Fruit fly (Drosophila melanogaster): ENCODE data around the gene glec.

Gene glec

dm6 chr3R:21862137-21862850 lies 6.2 kb upstream of the glec start (continued):
- TF ChIP-seq CG31365 (tag; optimal IDR thresholded peaks at IDR 0.05) (peak; percentile 34), Dll (GFP tag; IDR thresholded peaks at IDR 0.05; ENCODE audit: partially characterized antibody) (no peak), Max (GFP tag; optimal IDR thresholded peaks at IDR 0.05) (peak; percentile 39), Xrp1 (GFP tag; IDR thresholded peaks at IDR 0.05) (peak; percentile 91), CG2199 (GFP tag; IDR thresholded peaks at IDR 0.05) (peak; percentile 47; the same call in 2 of the 3 replicates), CG7745 (tag; optimal IDR thresholded peaks at IDR 0.05) (no peak), CG1603 (tag; optimal IDR thresholded peaks at IDR 0.05) (peak; percentile 96), CG15269 (tag; optimal IDR thresholded peaks at IDR 0.05) (peak; percentile 74), p53 (GFP tag; optimal IDR thresholded peaks at IDR 0.05) (no peak), ase (GFP tag; IDR thresholded peaks at IDR 0.05) (peak; percentile 50; the same call in 1 of the 3 replicates), MBD-R2 (GFP tag; IDR thresholded peaks at IDR 0.05) (no peak), CG11696 (GFP tag; IDR thresholded peaks at IDR 0.05) (0 out of 2 replicates have a peak, but pooled peaks have one; percentile 19), Oli (tag; optimal IDR thresholded peaks at IDR 0.05) (peak; percentile 88), h (optimal IDR thresholded peaks at IDR 0.05) (no peak), CG3838 (GFP tag; optimal IDR thresholded peaks at IDR 0.05) (no peak), ssp (GFP tag; IDR thresholded peaks at IDR 0.05) (peak; percentile 51; the same call in 1 of the 2 replicates), gsb (GFP tag; IDR thresholded peaks at IDR 0.05) (no peak), CG12236 (GFP tag; optimal IDR thresholded peaks at IDR 0.05) (peak; percentile 5), ro (GFP tag; IDR thresholded peaks at IDR 0.05) (no peak), CG9727 (GFP tag; optimal IDR thresholded peaks at IDR 0.05) (peak; percentile 64), CoRest (tag; optimal IDR thresholded peaks at IDR 0.05) (peak; percentile 88), dmrt11E (tag; optimal IDR thresholded peaks at IDR 0.05) (peak; percentile 90), CG10366 (GFP tag; IDR thresholded peaks at IDR 0.05) (peak; percentile 76), sens-2 (GFP tag; IDR thresholded peaks at IDR 0.05) (peak; percentile 80), lmd (GFP tag; IDR thresholded peaks at IDR 0.05) (peak; percentile 72), otp (GFP tag; IDR thresholded peaks at IDR 0.05) (peak; percentile 75; the same call in 2 of the 3 replicates), CrebB (tag; optimal IDR thresholded peaks at IDR 0.05) (peak; percentile 62), CG9817 (tag; optimal IDR thresholded peaks at IDR 0.05) (peak; percentile 55), Meics (GFP tag; optimal IDR thresholded peaks at IDR 0.05) (peak; percentile 4), Atf6 (GFP tag; IDR thresholded peaks at IDR 0.05) (peak; percentile 26; the same call in 1 of the 2 replicates), mld (GFP tag; IDR thresholded peaks at IDR 0.05; ENCODE audit: partially characterized antibody) (no peak), lov (optimal IDR thresholded peaks at IDR 0.05) (no peak), lov (GFP tag; IDR thresholded peaks at IDR 0.05) (0 out of 3 replicates have a peak, but pooled peaks have one; percentile 6), Camta (GFP tag; optimal IDR thresholded peaks at IDR 0.05) (peak; percentile 59), CG8359 (GFP tag; optimal IDR thresholded peaks at IDR 0.05; ENCODE audit: borderline replicate concordance) (peak; percentile 51), ab (GFP tag; optimal IDR thresholded peaks at IDR 0.05) (no peak), Hr51 (GFP tag; optimal IDR thresholded peaks at IDR 0.05) (peak in 1 of 2 experiments; percentile 86), chn (GFP tag; optimal IDR thresholded peaks at IDR 0.05) (peak; percentile 68), CG17385 (GFP tag; optimal IDR thresholded peaks at IDR 0.05) (peak; percentile 77), grau (tag; optimal IDR thresholded peaks at IDR 0.05) (peak; percentile 83), CG8290 (GFP tag; optimal IDR thresholded peaks at IDR 0.05) (peak; percentile 68), CG8290 (tag; optimal IDR thresholded peaks at IDR 0.05) (peak; percentile 15 to 39), CG12155 (GFP tag; optimal IDR thresholded peaks at IDR 0.05) (peak; percentile 37), kni (GFP tag; optimal IDR thresholded peaks at IDR 0.05) (peak; percentile 65), Myb (GFP tag; optimal IDR thresholded peaks at IDR 0.05) (no peak), CG17361 (GFP tag; IDR thresholded peaks at IDR 0.05) (peak; percentile 90), pum (GFP tag; optimal IDR thresholded peaks at IDR 0.05) (peak; percentile 69), Hmr (GFP tag; optimal IDR thresholded peaks at IDR 0.05) (peak; percentile 54)
